Worm (Caenorhabditis elegans) whole organism, L1 larva: ENCODE results near the gene glct-6.

Experiments
- Y116A8C.19 ChIP-seq: sonication (generic microtip); optimal IDR thresholded peaks from 2 replicates; lab custom pipeline; 2016; ENCODE audit warnings: missing compliant biosample characterization, missing genetic modification characterization, borderline replicate concordance
- alr-1 ChIP-seq: fragments of 200-800 bp; sonication (Bioruptor generic); optimal IDR thresholded peaks from 2 replicates; lab custom pipeline; 2018; ENCODE audit warnings: borderline replicate concordance, mild to moderate bottlenecking, missing genetic modification characterization, missing compliant biosample characterization
- aly-2 ChIP-seq: fragments of 150-350 bp; optimal IDR thresholded peaks from 2 replicates; lab custom pipeline; 2014; ENCODE audit warnings: missing biosample characterization, missing genetic modification characterization
- blmp-1 ChIP-seq: fragments of 150-350 bp; optimal IDR thresholded peaks from 2 replicates; lab custom pipeline; 2014; ENCODE audit warnings: missing biosample characterization, missing genetic modification characterization
- ceh-8 ChIP-seq: fragments of 200-800 bp; sonication (Bioruptor generic); optimal IDR thresholded peaks from 2 replicates; lab custom pipeline; 2018; ENCODE audit warnings: mild to moderate bottlenecking, missing genetic modification characterization, moderate library complexity, missing compliant biosample characterization
- dpl-1 ChIP-seq, 3 experiments: fragments of 150-350 bp in 2 of 3; sonication (generic microtip) in 1 of 3; optimal IDR thresholded peaks; 2 replicates each; lab custom pipeline; 2014 to 2017; ENCODE audit warnings: missing biosample characterization in 3 of 3, missing genetic modification characterization in 3 of 3, missing genetic modification reagents in 3 of 3
- dsc-1 ChIP-seq: sonication (generic microtip); optimal IDR thresholded peaks from 2 replicates; lab custom pipeline; 2016; ENCODE audit warnings: mild to moderate bottlenecking, missing genetic modification characterization, missing compliant biosample characterization
- efl-1 ChIP-seq, 4 experiments: fragments of 150-350 bp; optimal IDR thresholded peaks in 3 of 4; peaks in 1 of 4; 1 replicate in 1 of 4; 2 replicates in 3 of 4; lab custom pipeline; 2014; ENCODE audit warnings: missing biosample characterization in 2 of 4, missing genetic modification characterization in 2 of 4, missing genetic modification reagents in 2 of 4
- egl-27 ChIP-seq, 2 experiments: fragments of 150-350 bp in 1 of 2; sonication (generic microtip); optimal IDR thresholded peaks; 3 replicates each; lab custom pipeline; 2017 to 2018; ENCODE audit warnings: missing biosample characterization in 2 of 2, missing genetic modification characterization in 2 of 2, missing genetic modification reagents in 2 of 2
- fkh-10 ChIP-seq: sonication (generic microtip); optimal IDR thresholded peaks from 2 replicates; lab custom pipeline; 2017; ENCODE audit warnings: missing biosample characterization, missing genetic modification reagents, missing genetic modification characterization
- fkh-4 ChIP-seq: sonication (generic microtip); optimal IDR thresholded peaks from 2 replicates; lab custom pipeline; 2016; ENCODE audit warnings: missing compliant biosample characterization, missing genetic modification characterization, borderline replicate concordance
- isw-1 ChIP-seq: fragments of 200-800 bp; sonication (Bioruptor generic); IDR thresholded peaks from 2 replicates; pipeline ENCODE4 v1.3.6; 2022; ENCODE audit warnings: missing genetic modification characterization, missing compliant biosample characterization
- jun-1 ChIP-seq: fragments of 150-350 bp; optimal IDR thresholded peaks from 2 replicates; lab custom pipeline; 2014; ENCODE audit warnings: missing biosample characterization, missing genetic modification reagents, missing genetic modification characterization
- lin-14 ChIP-seq: fragments of 200-800 bp; sonication (Bioruptor generic); optimal IDR thresholded peaks from 2 replicates; lab custom pipeline; 2018; ENCODE audit warnings: mild to moderate bottlenecking, missing genetic modification characterization, moderate library complexity, missing compliant biosample characterization
- lin-15B ChIP-seq: fragments of 150-350 bp; sonication (generic microtip); optimal IDR thresholded peaks from 3 replicates; lab custom pipeline; 2014; ENCODE audit warnings: missing biosample characterization, missing genetic modification characterization
- lin-39 ChIP-seq: fragments of 150-350 bp; optimal IDR thresholded peaks from 2 replicates; lab custom pipeline; 2014; ENCODE audit warnings: missing biosample characterization, missing genetic modification reagents, missing genetic modification characterization
- lir-3 ChIP-seq: sonication (generic microtip); optimal IDR thresholded peaks from 2 replicates; lab custom pipeline; 2016; ENCODE audit warnings: mild to moderate bottlenecking, missing genetic modification characterization, moderate library complexity, missing compliant biosample characterization; ENCODE audit not compliant: poor library complexity
- mep-1 ChIP-seq: fragments of 150-350 bp; optimal IDR thresholded peaks from 2 replicates; lab custom pipeline; 2014; ENCODE audit warnings: missing biosample characterization, missing genetic modification characterization
- nhr-237 ChIP-seq: fragments of 150-350 bp; optimal IDR thresholded peaks from 2 replicates; lab custom pipeline; 2014; ENCODE audit warnings: missing biosample characterization, missing genetic modification characterization
- nhr-71 ChIP-seq: sonication (generic microtip); optimal IDR thresholded peaks from 2 replicates; lab custom pipeline; 2016; ENCODE audit warnings: mild to moderate bottlenecking, missing genetic modification characterization, moderate library complexity, missing compliant biosample characterization
- nhr-85 ChIP-seq: sonication (generic microtip); peaks from one replicate; lab custom pipeline; 2016; ENCODE audit warnings: missing genetic modification characterization, inconsistent platforms, missing compliant biosample characterization
- nhr-90 ChIP-seq: sonication (generic microtip); optimal IDR thresholded peaks from 2 replicates; lab custom pipeline; 2016; ENCODE audit warnings: mild to moderate bottlenecking, missing genetic modification characterization, missing compliant biosample characterization; ENCODE audit not compliant: poor library complexity
- pag-3 ChIP-seq: sonication (generic microtip); optimal IDR thresholded peaks from 2 replicates; lab custom pipeline; 2017; ENCODE audit warnings: missing genetic modification characterization, mild to moderate bottlenecking, missing compliant biosample characterization, antibody characterized with exemption, borderline replicate concordance; ENCODE audit not compliant: insufficient read depth
- pax-3 ChIP-seq: fragments of 200-800 bp; sonication (Bioruptor generic); optimal IDR thresholded peaks from 2 replicates; lab custom pipeline; 2018; ENCODE audit warnings: mild to moderate bottlenecking, missing genetic modification characterization, moderate library complexity, missing compliant biosample characterization
- rnt-1 ChIP-seq: sonication (generic microtip); optimal IDR thresholded peaks from 2 replicates; lab custom pipeline; 2016; ENCODE audit warnings: mild to moderate bottlenecking, missing genetic modification characterization, moderate library complexity, missing compliant biosample characterization
- snu-23 ChIP-seq: sonication (generic microtip); optimal IDR thresholded peaks from 2 replicates; lab custom pipeline; 2016; ENCODE audit warnings: missing genetic modification characterization, missing compliant biosample characterization
- sox-4 ChIP-seq: sonication (generic microtip); optimal IDR thresholded peaks from 2 replicates; lab custom pipeline; 2016; ENCODE audit warnings: missing genetic modification characterization, missing compliant biosample characterization
- swsn-7 ChIP-seq: sonication (generic microtip); optimal IDR thresholded peaks from 2 replicates; lab custom pipeline; 2016; ENCODE audit warnings: missing genetic modification characterization, missing compliant biosample characterization
- unc-130 ChIP-seq: fragments of 150-350 bp; optimal IDR thresholded peaks from 2 replicates; lab custom pipeline; 2017; ENCODE audit warnings: missing biosample characterization, missing genetic modification characterization, inconsistent platforms
- unc-98 ChIP-seq: fragments of 200-800 bp; sonication (Bioruptor generic); IDR thresholded peaks from 2 replicates; pipeline ENCODE4 v1.3.6; 2022; ENCODE audit warnings: missing genetic modification characterization, missing compliant biosample characterization
- xbp-1 ChIP-seq: sonication (generic microtip); optimal IDR thresholded peaks from 2 replicates; lab custom pipeline; 2016; ENCODE audit warnings: missing genetic modification characterization, missing compliant biosample characterization
- zip-4 ChIP-seq: fragments of 200-800 bp; sonication (Bioruptor generic); optimal IDR thresholded peaks from 2 replicates; lab custom pipeline; 2018; ENCODE audit warnings: mild to moderate bottlenecking, missing genetic modification characterization, moderate library complexity, missing compliant biosample characterization
- ztf-4 ChIP-seq: fragments of 150-350 bp; optimal IDR thresholded peaks from 2 replicates; lab custom pipeline; 2014; ENCODE audit warnings: missing biosample characterization, missing genetic modification characterization

The glct-6 gene

DNA sequence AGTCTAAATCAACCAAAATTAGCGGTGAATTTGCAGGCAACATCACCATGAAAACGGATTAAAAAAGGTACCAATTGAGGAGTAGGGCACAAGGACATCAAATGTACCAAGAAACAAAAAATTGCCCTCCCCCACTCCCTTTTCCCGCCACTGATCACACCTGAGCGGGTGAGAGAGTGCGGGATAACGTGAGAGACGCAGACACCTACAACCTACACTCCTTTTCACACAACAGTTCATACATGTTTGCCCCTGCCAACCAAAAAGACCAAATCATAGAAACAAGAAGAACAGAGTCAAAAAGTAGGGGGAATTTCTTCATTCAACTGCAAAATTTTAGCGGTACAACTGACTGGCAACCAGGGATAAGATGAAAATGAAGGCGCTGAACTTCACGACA, 31.7 kb upstream of the glct-6 start (continued):
- TF ChIP-seq egl-27 (tag; optimal IDR thresholded peaks at IDR 0.05; lab: Kevin White, UChicago) (no peak), dpl-1 (GFP tag; optimal IDR thresholded peaks at IDR 0.05; lab: Kevin White, UChicago) (peak in 1 of 3 experiments; percentile 13), isw-1 (GFP tag; lab: Robert Waterston, UW) (no peak), efl-1 (optimal IDR thresholded peaks at IDR 0.05; lab: Kevin White, UChicago) (no peak), efl-1 (GFP tag; optimal IDR thresholded peaks at IDR 0.05 in 1 of 2; lab: Kevin White, UChicago) (peak in 1 of 2 experiments; percentile 66)

DNA sequence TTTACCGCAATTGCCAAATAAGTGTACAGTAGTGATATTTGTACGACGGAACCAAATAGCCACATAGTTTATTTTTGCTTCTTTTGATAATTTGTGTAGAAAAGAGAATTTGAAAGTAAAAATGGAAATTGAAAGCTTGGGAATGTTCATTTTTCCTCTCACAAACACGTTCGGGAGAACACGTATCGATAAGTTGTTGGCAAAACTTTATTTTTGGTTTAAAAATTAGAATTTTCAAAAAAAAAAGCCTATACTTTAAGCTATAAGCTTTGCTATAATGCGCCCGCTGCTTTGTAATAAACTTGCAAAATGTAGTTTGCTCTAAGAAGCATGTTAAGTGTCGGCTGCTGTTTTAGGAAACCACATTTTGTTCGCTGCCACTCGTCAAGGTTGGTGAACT, 28.7 kb upstream of the glct-6 start, which contains the start of gene Y37E11AR.7:
TSS of gene Y37E11AR.7 (minus strand) at position 101 of the 400 bp plus-strand sequence.
- TF ChIP-seq nhr-90 (tag; lab: Kevin White, UChicago) (no peak), snu-23 (GFP tag; lab: Kevin White, UChicago) (no peak)

DNA sequence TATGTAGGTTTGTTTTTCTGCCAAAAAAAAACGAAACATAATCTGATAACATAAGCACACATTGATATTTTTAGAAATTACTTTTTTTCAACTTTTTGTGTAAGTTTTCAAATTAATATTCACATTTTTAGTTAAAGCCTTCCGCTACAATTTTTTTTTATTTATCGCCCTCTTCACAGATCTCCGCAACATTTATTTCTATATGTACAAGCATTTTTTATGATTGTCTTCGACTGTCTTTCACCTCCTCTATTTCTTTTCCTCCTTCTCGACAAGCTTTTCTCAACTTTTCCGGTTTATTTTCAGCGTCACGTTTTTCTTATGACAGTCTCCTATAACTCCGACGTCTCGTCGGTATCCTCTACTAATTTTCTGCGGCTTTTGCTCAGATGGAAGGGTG, 28.1 kb upstream of the glct-6 start, which contains the start of gene best-20:
TSS of gene best-20 (plus strand) at position 301 of the 400 bp plus-strand sequence.
- TF ChIP-seq zip-4 (GFP tag; lab: Kevin White, UChicago): no peak
- no peak for TF ChIP-seq sox-4 (tag; lab: Kevin White, UChicago)
- TF ChIP-seq Y116A8C.19 (tag; lab: Kevin White, UChicago): no peak
- TF ChIP-seq rnt-1 (tag; lab: Kevin White, UChicago): no peak
- no peak for TF ChIP-seq xbp-1 (tag; lab: Kevin White, UChicago)
- no peak for TF ChIP-seq nhr-85 (tag; lab: Kevin White, UChicago)
- TF ChIP-seq lir-3: no peak
- no peak for TF ChIP-seq jun-1 (tag; lab: Kevin White, UChicago)
- no peak for TF ChIP-seq lin-39 (tag; lab: Kevin White, UChicago)
- TF ChIP-seq unc-130 (tag; lab: Kevin White, UChicago): no peak
- no peak for TF ChIP-seq lin-15B (tag; lab: Kevin White, UChicago)
- no peak for TF ChIP-seq ztf-4 (tag; lab: Kevin White, UChicago)
- TF ChIP-seq fkh-4 (tag; lab: Kevin White, UChicago): no peak
- no peak for TF ChIP-seq nhr-90 (tag; lab: Kevin White, UChicago)
- TF ChIP-seq alr-1 (tag; lab: Kevin White, UChicago): no peak
- TF ChIP-seq mep-1: no peak

DNA sequence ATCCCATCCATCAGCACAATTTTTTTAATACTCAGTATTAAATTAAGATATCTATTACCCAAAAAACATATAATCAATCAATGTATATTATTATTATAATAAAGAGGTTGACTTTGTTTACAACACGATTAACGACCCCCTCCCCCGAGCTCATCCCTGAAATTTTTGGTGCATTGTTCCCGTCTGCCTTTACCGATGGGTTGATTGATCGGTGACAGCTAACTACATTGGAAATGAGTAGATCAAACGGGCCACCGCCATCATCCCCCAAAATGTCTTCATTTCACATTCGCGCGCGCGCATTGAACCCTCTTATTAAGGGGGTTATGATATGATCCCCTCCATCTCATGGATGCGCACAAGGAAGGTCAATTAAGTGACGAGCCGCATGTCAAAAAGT, 24.2 kb upstream of the glct-6 start:
- TF ChIP-seq ztf-4 (tag; lab: Kevin White, UChicago): no peak
- no peak for TF ChIP-seq nhr-237 (tag; lab: Kevin White, UChicago)
- no peak for TF ChIP-seq pag-3 (tag; lab: Kevin White, UChicago)
- no peak for TF ChIP-seq sox-4 (tag; lab: Kevin White, UChicago)
- TF ChIP-seq swsn-7: no peak
- no peak for TF ChIP-seq jun-1 (tag; lab: Kevin White, UChicago)
- no peak for TF ChIP-seq fkh-4 (tag; lab: Kevin White, UChicago)
- no peak for TF ChIP-seq efl-1 (optimal IDR thresholded peaks at IDR 0.05; lab: Kevin White, UChicago)
- TF ChIP-seq efl-1 (GFP tag; optimal IDR thresholded peaks at IDR 0.05 in 1 of 2; lab: Kevin White, UChicago): no peak
- no peak for TF ChIP-seq fkh-10 (GFP tag; lab: Kevin White, UChicago)
- TF ChIP-seq nhr-71 (tag; lab: Kevin White, UChicago): no peak
- TF ChIP-seq nhr-85 (tag; lab: Kevin White, UChicago): no peak

- TF ChIP-seq blmp-1 (tag; lab: Kevin White, UChicago) (no peak), dsc-1 (tag; lab: Kevin White, UChicago) (peak; percentile 1), pax-3 (tag; lab: Kevin White, UChicago) (no peak), unc-98 (GFP tag; lab: Robert Waterston, UW) (no peak), lir-3 (no peak), lin-14 (GFP tag; lab: Kevin White, UChicago) (no peak), lin-39 (tag; lab: Kevin White, UChicago) (no peak), aly-2 (tag; lab: Kevin White, UChicago) (no peak), nhr-85 (tag; lab: Kevin White, UChicago) (no peak), nhr-237 (tag; lab: Kevin White, UChicago) (no peak), ceh-8 (peak; percentile 54), rnt-1 (tag; lab: Kevin White, UChicago) (no peak)
Measured at ce11 chrIV:3764012-3764549, 19.9 kb upstream of the glct-6 start.
